Worm (Caenorhabditis elegans) whole organism, mixed stage, embryonic: Measurements from ENCODE around the gene W02D7.11.

ENCODE experiments used
- blmp-1 ChIP-seq: fragments of 150-350 bp; optimal IDR thresholded peaks from 2 replicates; lab custom pipeline; 2014; ENCODE audit warnings: missing biosample characterization, missing genetic modification characterization
- nhr-237 ChIP-seq: fragments of 150-350 bp; optimal IDR thresholded peaks from 2 replicates; lab custom pipeline; 2014; ENCODE audit warnings: missing biosample characterization, missing genetic modification characterization
- zip-8 ChIP-seq: fragments of 150-350 bp; optimal IDR thresholded peaks from 2 replicates; lab custom pipeline; 2014; ENCODE audit warnings: missing biosample characterization, missing genetic modification characterization

DNA sequence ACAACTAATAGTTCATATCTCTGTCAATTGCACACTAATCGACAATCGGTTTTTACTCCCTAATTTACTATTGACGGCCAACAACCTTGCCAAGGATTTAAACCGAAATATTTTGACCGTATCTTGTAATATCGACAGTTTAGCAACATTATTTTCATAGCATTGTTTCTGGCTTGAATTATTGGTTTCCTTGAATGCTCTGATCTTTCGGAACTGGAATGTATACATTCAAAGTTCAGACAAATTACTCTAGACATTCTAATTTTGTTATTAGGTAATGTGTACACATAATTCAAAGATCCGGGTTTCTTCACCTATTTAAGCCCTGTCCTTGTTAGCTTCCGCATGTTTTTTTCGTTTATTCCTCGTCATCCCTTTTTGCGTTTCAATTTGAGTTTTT, 40.4 kb downstream of the W02D7.11 start, which contains the start of gene C16D9.9:
- TF ChIP-seq blmp-1 (tag; lab: Kevin White, UChicago) (no peak), zip-8 (tag; lab: Kevin White, UChicago) (no peak), nhr-237 (tag; lab: Kevin White, UChicago) (no peak)
